Fruit fly (Drosophila melanogaster) whole organism, prepupa: ENCODE data around the gene CG1503.

Source experiments
- Blimp-1 ChIP-seq: fragments of 200-800 bp; sonication (Bioruptor generic); optimal IDR thresholded peaks from 3 replicates; lab custom pipeline; 2017; ENCODE audit warnings: missing biosample characterization, missing genetic modification characterization, mild to moderate bottlenecking, moderate library complexity, missing genetic modification reagents
- CG10631 ChIP-seq: fragments of 200-800 bp; sonication (Bioruptor generic); optimal IDR thresholded peaks from 2 replicates; lab custom pipeline; 2016; ENCODE audit warnings: missing biosample characterization, missing genetic modification characterization
- CG10669 ChIP-seq: fragments of 200-800 bp; sonication (Bioruptor generic); optimal IDR thresholded peaks from 3 replicates; lab custom pipeline; 2018; ENCODE audit warnings: missing biosample characterization, mild to moderate bottlenecking, missing genetic modification characterization, moderate library complexity
- CG11294 ChIP-seq: fragments of 200-800 bp; sonication (Bioruptor generic); IDR thresholded peaks from 2 replicates; pipeline ENCODE4 v1.3.6; 2022; ENCODE audit warnings: missing biosample characterization, missing genetic modification characterization
- CG11762 ChIP-seq: fragments of 200-800 bp; sonication (Bioruptor generic); optimal IDR thresholded peaks from 3 replicates; lab custom pipeline; 2016; ENCODE audit warnings: missing biosample characterization, missing genetic modification characterization; ENCODE audit not compliant: insufficient read depth
- CG11902 ChIP-seq: fragments of 200-800 bp; sonication (Bioruptor generic); optimal IDR thresholded peaks from 3 replicates; lab custom pipeline; 2016; ENCODE audit warnings: missing biosample characterization, missing genetic modification characterization
- CG15336 ChIP-seq: fragments of 200-800 bp; sonication (Bioruptor generic); IDR thresholded peaks from 2 replicates; pipeline ENCODE4 v1.3.6; 2022; ENCODE audit warnings: missing biosample characterization, missing genetic modification characterization
- CG1621 ChIP-seq: fragments of 200-800 bp; sonication (Bioruptor generic); optimal IDR thresholded peaks from 3 replicates; lab custom pipeline; 2018; ENCODE audit warnings: missing biosample characterization, mild to moderate bottlenecking, missing genetic modification characterization
- CG16779 ChIP-seq: fragments of 200-800 bp; sonication (Bioruptor generic); optimal IDR thresholded peaks from 3 replicates; lab custom pipeline; 2017; ENCODE audit warnings: missing biosample characterization, mild to moderate bottlenecking, missing genetic modification characterization
- CG3032 ChIP-seq: fragments of 200-800 bp; optimal IDR thresholded peaks from 2 replicates; lab custom pipeline; 2019; ENCODE audit warnings: missing biosample characterization, mild to moderate bottlenecking, missing genetic modification characterization, moderate library complexity
- CG31627 ChIP-seq: fragments of 200-800 bp; sonication (Bioruptor generic); optimal IDR thresholded peaks from 3 replicates; lab custom pipeline; 2016; ENCODE audit warnings: missing biosample characterization, missing genetic modification characterization
- CG34406 ChIP-seq: fragments of 200-800 bp; sonication (Bioruptor generic); optimal IDR thresholded peaks from 3 replicates; lab custom pipeline; 2016; ENCODE audit warnings: missing biosample characterization, missing genetic modification characterization
- CG3919 ChIP-seq: fragments of 200-800 bp; sonication (Bioruptor generic); optimal IDR thresholded peaks from 3 replicates; lab custom pipeline; 2016; ENCODE audit warnings: missing biosample characterization, missing genetic modification characterization
- CG4318 ChIP-seq: fragments of 200-800 bp; sonication (Bioruptor generic); optimal IDR thresholded peaks from 3 replicates; lab custom pipeline; 2017; ENCODE audit warnings: missing biosample characterization, mild to moderate bottlenecking, missing genetic modification characterization
- CG6163 ChIP-seq: fragments of 200-800 bp; sonication (Bioruptor generic); IDR thresholded peaks from 3 replicates; pipeline ENCODE4 v1.3.6; 2022; ENCODE audit warnings: missing biosample characterization, missing genetic modification characterization
- CG6276 ChIP-seq: fragments of 200-800 bp; sonication (Bioruptor generic); optimal IDR thresholded peaks from 2 replicates; lab custom pipeline; 2017; ENCODE audit warnings: missing biosample characterization, mild to moderate bottlenecking, missing genetic modification characterization
- CG6808 ChIP-seq: fragments of 200-800 bp; sonication (Bioruptor generic); optimal IDR thresholded peaks from 3 replicates; lab custom pipeline; 2017; ENCODE audit warnings: missing biosample characterization, missing genetic modification characterization, mild to moderate bottlenecking, moderate library complexity, missing genetic modification reagents
- CG6854 ChIP-seq: fragments of 200-800 bp; sonication (Bioruptor generic); optimal IDR thresholded peaks from 2 replicates; lab custom pipeline; 2017; ENCODE audit warnings: missing biosample characterization, mild to moderate bottlenecking, missing genetic modification characterization
- CG8119 ChIP-seq: fragments of 200-800 bp; sonication (Bioruptor generic); IDR thresholded peaks from 3 replicates; pipeline ENCODE4 v1.3.6; 2022; ENCODE audit warnings: missing biosample characterization, missing genetic modification characterization
- CG8632 ChIP-seq: fragments of 200-800 bp; sonication (Bioruptor generic); optimal IDR thresholded peaks from 3 replicates; lab custom pipeline; 2016; ENCODE audit warnings: missing biosample characterization, missing genetic modification characterization
- Eip75B ChIP-seq: fragments of 200-800 bp; sonication (Bioruptor generic); optimal IDR thresholded peaks from 3 replicates; lab custom pipeline; 2016; ENCODE audit warnings: missing biosample characterization, missing genetic modification characterization
- Eip93F ChIP-seq: fragments of 200-800 bp; sonication (Bioruptor generic); optimal IDR thresholded peaks from 2 replicates; lab custom pipeline; 2016; ENCODE audit warnings: missing biosample characterization, mild to moderate bottlenecking, missing genetic modification characterization
- Ets96B ChIP-seq: fragments of 200-800 bp; optimal IDR thresholded peaks from 2 replicates; lab custom pipeline; 2019; ENCODE audit warnings: missing biosample characterization, mild to moderate bottlenecking, missing genetic modification characterization, moderate library complexity
- Gug ChIP-seq: fragments of 200-800 bp; sonication (Bioruptor generic); IDR thresholded peaks from 2 replicates; pipeline ENCODE4 v1.3.6; 2022; ENCODE audit warnings: missing biosample characterization, missing genetic modification characterization
- Hr38 ChIP-seq: sonication (Bioruptor generic); optimal IDR thresholded peaks from 2 replicates; lab custom pipeline; 2016; ENCODE audit warnings: missing biosample characterization, missing genetic modification characterization
- Hr39 ChIP-seq: fragments of 200-800 bp; sonication (Bioruptor generic); optimal IDR thresholded peaks from 2 replicates; lab custom pipeline; 2016; ENCODE audit warnings: missing biosample characterization, missing genetic modification characterization
- Hr4 ChIP-seq: fragments of 200-800 bp; sonication (Bioruptor generic); optimal IDR thresholded peaks from 3 replicates; lab custom pipeline; 2016; ENCODE audit warnings: missing biosample characterization, missing genetic modification characterization
- Lpt ChIP-seq: fragments of 200-800 bp; sonication (Bioruptor generic); optimal IDR thresholded peaks from 3 replicates; lab custom pipeline; 2016; ENCODE audit warnings: missing biosample characterization, missing genetic modification characterization
- Smox ChIP-seq: fragments of 200-800 bp; sonication (Bioruptor generic); optimal IDR thresholded peaks from 3 replicates; lab custom pipeline; 2016; ENCODE audit warnings: missing biosample characterization, missing genetic modification characterization
- Sox102F ChIP-seq: fragments of 200-800 bp; sonication (Bioruptor generic); optimal IDR thresholded peaks from 2 replicates; lab custom pipeline; 2016; ENCODE audit warnings: missing biosample characterization, mild to moderate bottlenecking, missing genetic modification characterization
- Sox14 ChIP-seq: fragments of 200-800 bp; sonication (Bioruptor generic); optimal IDR thresholded peaks from 3 replicates; lab custom pipeline; 2016; ENCODE audit warnings: missing biosample characterization, missing genetic modification characterization
- Sox15 ChIP-seq: fragments of 200-800 bp; sonication (Bioruptor generic); optimal IDR thresholded peaks from 3 replicates; lab custom pipeline; 2016; ENCODE audit warnings: missing biosample characterization, missing genetic modification characterization
- acj6 ChIP-seq: fragments of 200-800 bp; sonication (Bioruptor generic); optimal IDR thresholded peaks from 3 replicates; lab custom pipeline; 2016; ENCODE audit warnings: missing biosample characterization, missing genetic modification characterization
- cyc ChIP-seq: fragments of 200-800 bp; sonication (Bioruptor generic); optimal IDR thresholded peaks from 3 replicates; lab custom pipeline; 2016; ENCODE audit warnings: missing biosample characterization, missing genetic modification characterization
- dac ChIP-seq: fragments of 200-800 bp; sonication (Bioruptor generic); optimal IDR thresholded peaks from 2 replicates; lab custom pipeline; 2017; ENCODE audit warnings: missing biosample characterization, mild to moderate bottlenecking, missing genetic modification characterization
- eg ChIP-seq: fragments of 200-800 bp; sonication (Bioruptor generic); IDR thresholded peaks from 3 replicates; pipeline ENCODE4 v1.3.6; 2022; ENCODE audit warnings: missing biosample characterization, missing genetic modification characterization
- esn ChIP-seq: fragments of 200-800 bp; sonication (Bioruptor generic); optimal IDR thresholded peaks from 2 replicates; lab custom pipeline; 2016; ENCODE audit warnings: missing biosample characterization, mild to moderate bottlenecking, missing genetic modification characterization, moderate library complexity
- fd85E ChIP-seq: fragments of 200-800 bp; sonication (Bioruptor generic); optimal IDR thresholded peaks from 3 replicates; lab custom pipeline; 2016; ENCODE audit warnings: missing biosample characterization, missing genetic modification characterization
- fkh ChIP-seq: fragments of 200-800 bp; sonication (Bioruptor generic); optimal IDR thresholded peaks from 3 replicates; lab custom pipeline; 2017; ENCODE audit warnings: missing biosample characterization, mild to moderate bottlenecking, missing genetic modification characterization, moderate library complexity
- lz ChIP-seq: fragments of 200-800 bp; sonication (Bioruptor generic); optimal IDR thresholded peaks from 3 replicates; lab custom pipeline; 2016; ENCODE audit warnings: missing biosample characterization, missing genetic modification characterization
- pdm3 ChIP-seq: fragments of 200-800 bp; sonication (Bioruptor generic); optimal IDR thresholded peaks from 3 replicates; lab custom pipeline; 2016; ENCODE audit warnings: missing biosample characterization, missing genetic modification characterization
- salr ChIP-seq, 2 experiments: fragments of 200-800 bp; sonication (Bioruptor generic); optimal IDR thresholded peaks; 3 replicates each; lab custom pipeline; 2016 to 2018; ENCODE audit warnings: missing biosample characterization in 2 of 2, missing genetic modification characterization in 2 of 2, mild to moderate bottlenecking in 1 of 2
- spab ChIP-seq: fragments of 200-800 bp; sonication (Bioruptor generic); optimal IDR thresholded peaks from 2 replicates; lab custom pipeline; 2017; ENCODE audit warnings: missing biosample characterization, mild to moderate bottlenecking, missing genetic modification characterization, missing genetic modification reagents
- svp ChIP-seq: fragments of 200-800 bp; sonication (Bioruptor generic); peaks from one replicate; lab custom pipeline; 2016; ENCODE audit warnings: missing biosample characterization, missing genetic modification characterization
- topi ChIP-seq: fragments of 200-800 bp; sonication (Bioruptor generic); optimal IDR thresholded peaks from 3 replicates; lab custom pipeline; 2016; ENCODE audit warnings: missing biosample characterization, missing genetic modification characterization
- vri ChIP-seq: fragments of 200-800 bp; sonication (Bioruptor generic); optimal IDR thresholded peaks from 3 replicates; lab custom pipeline; 2016; ENCODE audit warnings: missing biosample characterization, mild to moderate bottlenecking, missing genetic modification characterization

The CG1503 gene

DNA sequence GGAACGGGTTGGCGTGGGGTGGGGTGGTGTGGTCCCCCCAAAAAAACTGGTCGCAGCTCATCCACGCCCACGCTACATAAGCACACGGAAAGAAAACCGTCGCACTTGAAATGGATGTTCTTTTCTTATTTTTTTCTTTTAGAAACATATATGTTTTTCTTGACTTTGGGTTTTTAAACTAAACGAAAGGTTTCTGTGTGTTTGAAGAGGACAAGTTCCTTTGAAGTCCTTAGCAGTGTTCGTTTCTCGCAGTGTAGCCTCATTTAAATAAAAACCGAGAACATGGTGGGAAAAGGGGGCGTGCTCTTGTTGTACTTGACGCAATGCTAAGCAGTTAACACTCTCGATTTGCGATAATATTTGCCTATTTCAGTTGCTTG, 31.9 kb downstream of the CG1503 start (continued):
- TF ChIP-seq Gug (GFP tag; lab: Robert Waterston, UW) (peak; percentile 57), CG1621 (no peak), CG11294 (peak; percentile 63), Hr39 (GFP tag; lab: Kevin White, UChicago) (peak; percentile 73), svp (GFP tag; lab: Kevin White, UChicago) (peak; percentile 83), Eip93F (GFP tag; lab: Kevin White, UChicago) (no peak), CG6276 (GFP tag; lab: Kevin White, UChicago) (peak; percentile 73), CG11762 (GFP tag; lab: Kevin White, UChicago) (peak; percentile 40), CG11902 (GFP tag; lab: Kevin White, UChicago) (peak; percentile 27), vri (GFP tag; lab: Kevin White, UChicago) (peak; percentile 31), CG34406 (GFP tag; lab: Kevin White, UChicago) (peak; percentile 40), acj6 (GFP tag; lab: Kevin White, UChicago) (peak; percentile 62), spab (GFP tag; lab: Kevin White, UChicago) (no peak), CG31627 (GFP tag; lab: Kevin White, UChicago) (peak; percentile 71), CG10669 (GFP tag; lab: Kevin White, UChicago) (peak; percentile 45), Lpt (GFP tag; lab: Kevin White, UChicago) (peak; percentile 76), esn (GFP tag; lab: Kevin White, UChicago) (peak; percentile 71), CG8632 (GFP tag; lab: Kevin White, UChicago) (peak; percentile 32), eg (GFP tag; lab: Robert Waterston, UW) (peak; percentile 87), CG6163 (GFP tag; lab: Robert Waterston, UW) (peak; percentile 86), CG6854 (GFP tag; lab: Kevin White, UChicago) (no peak), CG4318 (GFP tag; lab: Kevin White, UChicago) (peak; percentile 64), CG10631 (peak; percentile 61), topi (GFP tag; lab: Kevin White, UChicago) (peak; percentile 49)
- TF ChIP-seq, all 60 proteins: peak for 51

DNA sequence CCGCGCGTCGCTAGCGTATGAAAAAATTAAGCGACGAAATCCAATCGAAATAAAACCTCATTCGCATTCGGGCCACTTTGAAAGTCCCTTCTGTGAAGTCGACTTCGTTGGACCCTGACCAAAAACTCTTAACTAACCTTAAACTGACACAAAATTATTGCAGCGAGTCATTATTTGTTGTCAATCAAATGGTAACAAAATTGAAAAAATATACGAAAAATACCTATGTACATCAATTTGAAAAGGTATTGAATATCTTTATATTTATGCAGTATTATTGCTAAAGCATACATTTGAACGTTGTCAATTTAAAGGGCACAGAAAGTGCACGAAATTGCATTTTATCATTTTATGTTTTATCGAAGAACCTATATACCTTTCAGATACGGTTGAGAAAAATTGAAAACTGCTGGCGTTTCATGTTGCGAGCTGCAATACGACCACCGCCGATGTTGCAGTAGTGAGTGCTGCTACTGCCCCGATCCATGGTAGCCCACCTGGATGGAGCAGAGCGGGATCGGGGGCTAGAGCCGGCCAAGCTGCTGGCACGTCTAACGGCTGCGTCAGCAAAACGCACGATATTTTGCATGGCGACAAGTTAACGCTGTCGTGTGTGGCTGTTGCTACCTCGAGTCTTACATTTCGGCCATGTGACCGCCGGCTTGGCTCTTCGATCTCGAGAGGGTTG, 32.4 kb downstream of the CG1503 start:
- peak; percentile 57 for TF ChIP-seq Sox102F (GFP tag; lab: Kevin White, UChicago)
- TF ChIP-seq Sox15 (GFP tag; lab: Kevin White, UChicago) = peak; percentile 17
- peak; percentile 53 for TF ChIP-seq dac
- TF ChIP-seq CG3919 (GFP tag; lab: Kevin White, UChicago) = peak; percentile 53
- peak; percentile 36 for TF ChIP-seq Smox (GFP tag; lab: Kevin White, UChicago)
- no peak for TF ChIP-seq CG6808 (GFP tag; lab: Kevin White, UChicago)
- TF ChIP-seq CG11902 (GFP tag; lab: Kevin White, UChicago) = no peak
- TF ChIP-seq Hr38 = no peak
- TF ChIP-seq Blimp-1 (GFP tag; lab: Kevin White, UChicago) = no peak
- no peak for TF ChIP-seq vri (GFP tag; lab: Kevin White, UChicago)
- peak; percentile 75 for TF ChIP-seq CG4318 (GFP tag; lab: Kevin White, UChicago)
- TF ChIP-seq Hr39 (GFP tag; lab: Kevin White, UChicago) = peak; percentile 67
- TF ChIP-seq cyc (GFP tag; lab: Kevin White, UChicago) = peak; percentile 24
- TF ChIP-seq eg (GFP tag; lab: Robert Waterston, UW) = peak; percentile 46; the same call in 1 of the 3 replicates
- TF ChIP-seq Eip93F (GFP tag; lab: Kevin White, UChicago) = no peak
- TF ChIP-seq CG10631 = peak; percentile 42
- TF ChIP-seq pdm3 = peak; percentile 67
- TF ChIP-seq CG1621 = no peak
- TF ChIP-seq Ets96B (tag; lab: Kevin White, UChicago) = peak; percentile 35
- TF ChIP-seq Eip75B (GFP tag; lab: Kevin White, UChicago) = peak; percentile 9
- TF ChIP-seq fkh (GFP tag; lab: Kevin White, UChicago) = no peak
- TF ChIP-seq CG6276 (GFP tag; lab: Kevin White, UChicago) = peak; percentile 68
- TF ChIP-seq lz = peak; percentile 63
- TF ChIP-seq CG6163 (GFP tag; lab: Robert Waterston, UW) = peak; percentile 32; the same call in 1 of the 3 replicates
- peak; percentile 42 for TF ChIP-seq CG3032 (tag; lab: Kevin White, UChicago)
- peak; percentile 55 for TF ChIP-seq CG31627 (GFP tag; lab: Kevin White, UChicago)
- TF ChIP-seq CG8119 (GFP tag; lab: Robert Waterston, UW) = peak; percentile 73
- no peak for TF ChIP-seq fd85E
- peak; percentile 79 for TF ChIP-seq Hr4 (GFP tag; lab: Kevin White, UChicago)
- peak; percentile 65 for TF ChIP-seq svp (GFP tag; lab: Kevin White, UChicago)
- peak; percentile 55 for TF ChIP-seq esn (GFP tag; lab: Kevin White, UChicago)
- peak in 1 of 2 experiments; percentile 41 for TF ChIP-seq salr (GFP tag; optimal IDR thresholded peaks at IDR 0.05; lab: Kevin White, UChicago)
- TF ChIP-seq CG8632 (GFP tag; lab: Kevin White, UChicago) = peak; percentile 47
- peak; percentile 40; the same call in 1 of the 2 replicates for TF ChIP-seq CG15336 (GFP tag; lab: Robert Waterston, UW)
- peak; percentile 60 for TF ChIP-seq Sox14 (GFP tag; lab: Kevin White, UChicago)
- peak; percentile 8 for TF ChIP-seq CG16779 (tag; lab: Kevin White, UChicago)
